Fruit fly (Drosophila melanogaster) Kc167 (cell line): ENCODE results near the gene Sap-r.

ENCODE experiments used
- Myc ChIP-seq: fragments of >200 bp; optimal IDR thresholded peaks from 2 replicates; lab custom pipeline; 2017; ENCODE audit warnings: missing external identifiers
- h ChIP-seq: fragments of >200 bp; optimal IDR thresholded peaks from 3 replicates; lab custom pipeline; 2018; ENCODE audit warnings: missing external identifiers
- psq ChIP-seq: fragments of >200 bp; optimal IDR thresholded peaks from 2 replicates; lab custom pipeline; 2017; ENCODE audit warnings: missing external identifiers

DNA sequence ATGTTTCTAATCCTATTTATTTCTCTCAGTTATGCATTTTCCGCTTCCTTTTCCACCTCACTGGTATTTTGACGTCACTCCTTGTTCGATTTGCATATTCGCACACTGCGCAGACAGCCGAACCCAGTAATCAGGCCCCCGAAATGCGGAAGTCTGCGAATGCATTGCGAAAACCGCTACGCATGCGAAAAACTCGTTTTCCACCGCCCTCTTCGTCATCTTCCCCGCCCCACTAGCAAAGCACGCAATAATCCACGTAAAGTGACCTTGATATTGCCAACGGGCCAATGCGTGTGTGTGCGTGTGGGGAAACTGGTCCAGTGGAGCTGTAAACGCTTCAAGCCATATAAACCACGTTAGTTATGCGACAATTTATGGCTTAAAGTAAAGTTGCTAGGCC lies 24.9 kb downstream of the Sap-r start:
- TF ChIP-seq Myc (lab: Kevin White, UChicago) (no peak), psq (no peak), h (lab: Kevin White, UChicago) (no peak)
